Worm (Caenorhabditis elegans) whole organism, L4/young adult: ENCODE data around the gene Y39B6A.29.
A peak's percentile ranks its signal among the peaks of the same experiment; 100 is the strongest.

ENCODE experiments used
- W03F9.2 ChIP-seq: fragments of 150-350 bp; optimal IDR thresholded peaks from 2 replicates; lab custom pipeline; 2014; ENCODE audit warnings: missing biosample characterization, missing genetic modification characterization
- dao-5 ChIP-seq: sonication (generic microtip); optimal IDR thresholded peaks from 2 replicates; lab custom pipeline; 2016; ENCODE audit warnings: missing genotype, missing genetic modification characterization, moderate library complexity, missing compliant biosample characterization
- him-1 ChIP-seq: sonication (generic microtip); optimal IDR thresholded peaks from 2 replicates; lab custom pipeline; 2016; ENCODE audit warnings: missing genotype, missing genetic modification reagents, missing genetic modification characterization, missing compliant biosample characterization

The Y39B6A.29 gene

ce11 chrV:18993017-18993416 is 31.6 kb downstream of the Y39B6A.29 start:
- TF ChIP-seq him-1 (tag; lab: Kevin White, UChicago), result no peak
- no peak for TF ChIP-seq W03F9.2
- no peak for TF ChIP-seq dao-5 (tag; lab: Kevin White, UChicago)

- TF ChIP-seq W03F9.2 (no peak), dao-5 (tag; lab: Kevin White, UChicago) (no peak), him-1 (tag; lab: Kevin White, UChicago) (no peak)
Measured at ce11 chrV:18990958-18991357, 33.6 kb downstream of the Y39B6A.29 start.

ce11 chrV:18990238-18990901 is 34.2 kb downstream of the Y39B6A.29 start, which contains the start of the genes reps-1 and Y39B6A.37:
Gene reps-1, minus strand, starts transcription at chrV:18990500.
Gene Y39B6A.37, plus strand, starts transcription at chrV:18990851.
- TF ChIP-seq him-1 (tag; lab: Kevin White, UChicago) (no peak), W03F9.2 (peak; percentile 42)

ce11 chrV:18986103-18986502 is 38.5 kb downstream of the Y39B6A.29 start:
- no peak for TF ChIP-seq W03F9.2
- TF ChIP-seq dao-5 (tag; lab: Kevin White, UChicago), result no peak
- TF ChIP-seq him-1 (tag; lab: Kevin White, UChicago), result no peak

ce11 chrV:18981736-18982135 is 42.8 kb downstream of the Y39B6A.29 start:
- TF ChIP-seq W03F9.2 (no peak), dao-5 (tag; lab: Kevin White, UChicago) (no peak), him-1 (tag; lab: Kevin White, UChicago) (no peak)

DNA sequence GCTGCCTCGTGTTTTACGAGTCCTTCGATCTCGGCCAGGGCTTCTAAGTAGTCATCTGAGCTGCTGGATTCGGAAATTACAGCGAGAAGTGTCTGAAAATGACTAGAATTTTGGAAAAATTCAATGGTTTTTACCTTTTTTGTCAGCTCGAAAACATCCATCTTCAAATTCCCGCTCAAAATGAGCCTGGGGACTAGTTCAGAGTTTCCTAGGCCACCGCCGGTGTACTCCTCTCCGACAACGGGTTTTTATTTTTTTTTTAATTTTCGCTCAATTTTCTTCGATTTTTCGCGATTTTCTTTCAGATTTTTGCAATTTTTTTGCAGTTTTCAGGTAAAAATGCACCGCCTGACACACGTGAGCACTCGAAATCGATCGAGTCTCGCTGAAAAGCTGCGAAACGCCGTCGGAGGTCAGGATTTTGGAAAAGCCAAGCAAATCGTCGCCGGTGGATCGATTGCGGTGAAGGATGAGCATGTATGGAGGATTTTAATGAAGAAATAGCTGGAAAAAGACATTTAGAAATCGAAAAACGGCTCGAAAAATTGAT is 43.5 kb downstream of the Y39B6A.29 start, which contains the start of the genes mrps-35 and sws-1:
Gene mrps-35, plus strand, starts transcription at position 327 of the 550 bp plus-strand sequence.
Gene sws-1, minus strand, starts transcription at position 500 of the 550 bp plus-strand sequence.
- TF ChIP-seq him-1 (tag; lab: Kevin White, UChicago), result no peak
- peak; percentile 57 for TF ChIP-seq W03F9.2

ce11 chrV:18978301-18978700 is 46.3 kb downstream of the Y39B6A.29 start:
- no peak for TF ChIP-seq dao-5 (tag; lab: Kevin White, UChicago)
- TF ChIP-seq him-1 (tag; lab: Kevin White, UChicago), result no peak
- TF ChIP-seq W03F9.2, result no peak

DNA sequence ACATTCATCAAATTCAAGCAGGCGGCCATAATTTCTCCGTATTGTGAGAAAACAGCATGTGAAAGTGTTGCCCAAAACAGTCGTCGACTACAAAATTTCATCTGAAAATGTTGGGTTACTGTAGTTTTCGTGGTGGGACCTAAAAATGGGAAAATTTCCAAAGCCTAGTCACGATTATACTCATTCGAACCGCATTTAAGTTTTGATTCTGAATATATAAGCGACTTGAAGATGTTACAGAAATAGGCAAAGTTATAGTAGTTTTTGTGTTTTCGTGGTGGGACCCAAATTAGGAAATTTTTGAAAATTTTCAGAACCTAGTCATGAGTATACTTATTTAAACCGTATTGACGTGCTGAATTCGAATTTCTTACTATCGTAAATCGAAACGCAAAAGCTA is 46.7 kb downstream of the Y39B6A.29 start, which contains the start of gene Y39B6A.41:
Gene Y39B6A.41, minus strand, starts transcription at position 101 of the 400 bp plus-strand sequence.
- TF ChIP-seq dao-5 (tag; lab: Kevin White, UChicago), result no peak
- no peak for TF ChIP-seq W03F9.2
- no peak for TF ChIP-seq him-1 (tag; lab: Kevin White, UChicago)

DNA sequence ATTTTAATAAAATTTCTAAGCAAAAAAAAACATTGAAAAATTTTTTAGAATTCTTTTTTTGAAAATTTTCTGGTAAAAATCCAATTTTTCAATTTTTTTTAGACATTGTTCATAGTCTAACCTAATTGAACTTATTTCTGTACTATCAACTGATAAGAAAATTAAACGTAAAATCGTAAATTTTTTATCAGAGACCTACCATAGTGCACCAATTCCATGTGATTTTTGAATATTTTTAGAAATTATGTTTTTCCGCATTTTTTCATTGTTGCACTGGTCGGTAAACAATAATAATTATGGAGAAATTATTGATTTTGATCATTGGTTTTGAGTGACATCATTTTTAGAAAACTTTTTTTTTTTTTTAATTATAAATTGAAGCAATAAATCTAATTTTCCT is 48.0 kb downstream of the Y39B6A.29 start:
- TF ChIP-seq him-1 (tag; lab: Kevin White, UChicago) (no peak), dao-5 (tag; lab: Kevin White, UChicago) (no peak), W03F9.2 (no peak)
